Worm (Caenorhabditis elegans): ENCODE results near the gene T22F3.2.

The T22F3.2 gene

DNA sequence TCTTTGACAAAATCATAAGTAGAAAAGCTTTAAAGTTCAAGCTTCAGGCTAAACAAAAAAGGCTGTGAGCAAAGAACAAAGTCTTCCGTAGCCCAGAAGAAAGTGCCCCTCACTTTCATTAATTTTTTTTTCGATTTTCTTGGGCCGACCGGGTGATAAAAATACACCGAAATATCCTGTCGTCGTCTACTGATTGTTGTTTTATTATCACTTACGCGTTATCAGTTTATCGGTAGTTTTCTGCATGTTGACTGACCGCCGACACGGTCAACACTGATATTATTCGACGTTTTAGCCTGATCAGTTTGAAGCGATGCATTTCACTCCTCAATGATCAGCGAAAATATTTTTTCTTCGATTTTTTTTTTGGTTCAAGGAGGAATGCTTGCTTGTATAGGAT lies 6.1 kb upstream of the T22F3.2 start:
- TF ChIP-seq cog-1 (tag; optimal IDR thresholded peaks at IDR 0.05) (no peak), tab-1 (GFP tag; IDR thresholded peaks at IDR 0.05) (no peak), med-1 (GFP tag; optimal IDR thresholded peaks at IDR 0.05; ENCODE audit: insufficient read depth) (no peak), ztf-29 (GFP tag; IDR thresholded peaks at IDR 0.05) (no peak), ref-1 (GFP tag; conservative IDR thresholded peaks at IDR 0.05) (no peak), T22C8.4 (GFP tag; IDR thresholded peaks at IDR 0.05) (no peak), flt-1 (GFP tag; IDR thresholded peaks at IDR 0.05) (no peak), ztf-23 (GFP tag; IDR thresholded peaks at IDR 0.05) (no peak), klf-2 (GFP tag; conservative IDR thresholded peaks at IDR 0.05) (no peak)

DNA sequence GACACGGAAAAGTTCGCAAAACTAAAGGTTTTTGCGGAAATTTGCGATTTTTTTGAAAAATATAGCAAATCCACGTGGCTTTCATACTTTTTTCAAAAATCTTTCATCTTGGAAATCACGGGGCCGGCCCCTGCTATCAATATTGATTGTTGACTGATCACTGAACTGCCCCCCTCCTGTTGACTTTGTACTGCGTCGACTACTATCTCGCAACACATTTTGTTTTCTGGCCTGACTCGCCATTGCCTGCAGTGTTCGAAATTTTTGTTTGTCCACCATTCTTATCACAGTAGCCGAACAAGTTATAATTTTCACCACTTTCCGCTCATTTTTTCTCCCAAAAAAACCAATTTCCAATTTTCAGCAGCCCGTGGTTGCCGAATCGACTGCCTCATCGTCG lies 5.4 kb upstream of the T22F3.2 start:
- no peak for TF ChIP-seq med-1 (GFP tag; optimal IDR thresholded peaks at IDR 0.05; ENCODE audit: insufficient read depth)
- no peak for TF ChIP-seq T22C8.4 (GFP tag; IDR thresholded peaks at IDR 0.05)

DNA sequence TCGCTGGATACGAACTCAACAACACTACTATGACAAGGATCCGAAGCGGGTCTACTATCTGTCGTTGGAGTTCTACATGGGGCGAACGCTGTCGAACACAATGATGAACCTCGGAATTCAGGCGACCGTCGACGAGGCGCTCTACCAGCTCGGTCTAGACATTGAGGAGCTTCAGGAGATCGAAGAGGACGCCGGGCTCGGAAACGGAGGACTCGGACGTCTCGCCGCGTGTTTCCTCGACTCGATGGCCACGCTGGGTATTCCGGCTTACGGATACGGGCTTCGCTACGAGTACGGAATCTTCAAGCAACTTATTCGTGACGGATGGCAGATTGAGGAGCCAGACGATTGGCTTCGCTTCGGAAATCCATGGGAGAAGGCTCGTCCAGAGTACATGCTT lies 4.8 kb upstream of the T22F3.2 start:
- TF ChIP-seq ztf-29 (GFP tag; IDR thresholded peaks at IDR 0.05) = no peak
- TF ChIP-seq klf-2 (GFP tag; conservative IDR thresholded peaks at IDR 0.05) = no peak
- TF ChIP-seq med-1 (GFP tag; optimal IDR thresholded peaks at IDR 0.05; ENCODE audit: insufficient read depth) = no peak
- TF ChIP-seq tab-1 (GFP tag; IDR thresholded peaks at IDR 0.05) = no peak
- no peak for TF ChIP-seq ztf-23 (GFP tag; IDR thresholded peaks at IDR 0.05)
- no peak for TF ChIP-seq flt-1 (GFP tag; IDR thresholded peaks at IDR 0.05)
- no peak for TF ChIP-seq cog-1 (tag; optimal IDR thresholded peaks at IDR 0.05)
- no peak for TF ChIP-seq T22C8.4 (GFP tag; IDR thresholded peaks at IDR 0.05)
- TF ChIP-seq ref-1 (GFP tag; conservative IDR thresholded peaks at IDR 0.05) = no peak

- TF ChIP-seq flt-1 (GFP tag; IDR thresholded peaks at IDR 0.05) (no peak), cog-1 (tag; optimal IDR thresholded peaks at IDR 0.05) (no peak), tab-1 (GFP tag; IDR thresholded peaks at IDR 0.05) (no peak), med-1 (GFP tag; optimal IDR thresholded peaks at IDR 0.05; ENCODE audit: insufficient read depth) (no peak), T22C8.4 (GFP tag; IDR thresholded peaks at IDR 0.05) (peak; percentile 45), ztf-23 (GFP tag; IDR thresholded peaks at IDR 0.05) (no peak)
Observed at ce11 chrV:3582086-3582485, 4.4 kb upstream of the T22F3.2 start.

ce11 chrV:3582671-3583070 lies 3.8 kb upstream of the T22F3.2 start:
- no peak for TF ChIP-seq ztf-23 (GFP tag; IDR thresholded peaks at IDR 0.05)
- no peak for TF ChIP-seq klf-2 (GFP tag; conservative IDR thresholded peaks at IDR 0.05)
- TF ChIP-seq flt-1 (GFP tag; IDR thresholded peaks at IDR 0.05) = no peak
- TF ChIP-seq cog-1 (tag; optimal IDR thresholded peaks at IDR 0.05) = no peak
- TF ChIP-seq ztf-29 (GFP tag; IDR thresholded peaks at IDR 0.05) = no peak
- TF ChIP-seq tab-1 (GFP tag; IDR thresholded peaks at IDR 0.05) = no peak
- TF ChIP-seq med-1 (GFP tag; optimal IDR thresholded peaks at IDR 0.05; ENCODE audit: insufficient read depth) = no peak
- no peak for TF ChIP-seq T22C8.4 (GFP tag; IDR thresholded peaks at IDR 0.05)
- no peak for TF ChIP-seq ref-1 (GFP tag; conservative IDR thresholded peaks at IDR 0.05)

DNA sequence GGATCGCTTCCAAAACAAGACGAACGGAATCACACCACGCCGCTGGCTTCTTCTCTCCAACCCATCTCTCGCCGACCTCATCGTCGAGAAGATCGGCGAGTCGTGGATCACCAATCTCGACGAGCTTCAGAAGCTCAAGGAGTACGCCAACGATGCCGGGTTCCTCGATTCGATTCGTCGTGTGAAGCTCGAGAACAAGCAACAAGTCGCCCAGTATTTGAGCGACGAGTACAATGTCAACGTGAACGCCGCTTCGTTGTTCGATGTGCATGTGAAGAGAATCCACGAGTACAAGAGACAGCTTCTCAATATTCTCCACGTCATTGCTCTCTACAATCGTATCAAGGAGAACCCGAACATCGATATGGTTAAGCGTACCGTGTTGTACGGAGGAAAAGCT lies 2.8 kb upstream of the T22F3.2 start:
- TF ChIP-seq ztf-29 (GFP tag; IDR thresholded peaks at IDR 0.05) (no peak), klf-2 (GFP tag; conservative IDR thresholded peaks at IDR 0.05) (no peak), T22C8.4 (GFP tag; IDR thresholded peaks at IDR 0.05) (no peak), med-1 (GFP tag; optimal IDR thresholded peaks at IDR 0.05; ENCODE audit: insufficient read depth) (no peak), ref-1 (GFP tag; conservative IDR thresholded peaks at IDR 0.05) (no peak), ztf-23 (GFP tag; IDR thresholded peaks at IDR 0.05) (no peak), cog-1 (tag; optimal IDR thresholded peaks at IDR 0.05) (no peak), tab-1 (GFP tag; IDR thresholded peaks at IDR 0.05) (no peak), flt-1 (GFP tag; IDR thresholded peaks at IDR 0.05) (no peak)

DNA sequence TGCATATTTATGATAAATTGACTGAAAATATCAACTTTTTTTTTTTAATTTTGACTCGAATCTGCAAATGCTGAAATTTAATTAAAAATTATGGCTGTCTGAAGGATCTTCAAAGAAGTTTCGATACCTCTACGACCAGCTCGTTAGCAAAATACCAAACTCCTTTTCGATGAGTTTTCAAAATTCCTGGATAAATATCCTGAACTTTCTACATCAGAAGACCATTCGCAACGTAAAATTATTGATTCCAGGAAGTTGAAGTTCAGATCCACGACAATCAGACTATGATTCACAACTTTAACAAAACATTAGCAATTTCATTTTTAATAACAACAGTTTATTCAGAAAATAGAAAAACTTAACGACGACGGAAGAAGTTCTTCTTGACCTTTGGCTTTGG lies 1.4 kb upstream of the T22F3.2 start:
- TF ChIP-seq klf-2 (GFP tag; conservative IDR thresholded peaks at IDR 0.05) (no peak), tab-1 (GFP tag; IDR thresholded peaks at IDR 0.05) (no peak), ztf-29 (GFP tag; IDR thresholded peaks at IDR 0.05) (no peak), T22C8.4 (GFP tag; IDR thresholded peaks at IDR 0.05) (no peak), ztf-23 (GFP tag; IDR thresholded peaks at IDR 0.05) (no peak), ref-1 (GFP tag; conservative IDR thresholded peaks at IDR 0.05) (no peak), flt-1 (GFP tag; IDR thresholded peaks at IDR 0.05) (no peak), med-1 (GFP tag; optimal IDR thresholded peaks at IDR 0.05; ENCODE audit: insufficient read depth) (no peak), cog-1 (tag; optimal IDR thresholded peaks at IDR 0.05) (no peak)

ce11 chrV:3587633-3588032 lies 1.2 kb downstream of the T22F3.2 start:
- TF ChIP-seq ztf-29 (GFP tag; IDR thresholded peaks at IDR 0.05) (peak; percentile 49; the same call in 1 of the 2 replicates), tab-1 (GFP tag; IDR thresholded peaks at IDR 0.05) (peak; percentile 81; the same call in 1 of the 2 replicates), cog-1 (tag; optimal IDR thresholded peaks at IDR 0.05) (no peak), T22C8.4 (GFP tag; IDR thresholded peaks at IDR 0.05) (0 out of 2 replicates have a peak, but pooled peaks have one; percentile 15), flt-1 (GFP tag; IDR thresholded peaks at IDR 0.05) (peak; percentile 74), klf-2 (GFP tag; conservative IDR thresholded peaks at IDR 0.05) (0 out of 2 replicates have a peak, but pooled peaks have one; percentile 57), med-1 (GFP tag; optimal IDR thresholded peaks at IDR 0.05; ENCODE audit: insufficient read depth) (peak; percentile 66), ztf-23 (GFP tag; IDR thresholded peaks at IDR 0.05) (peak; percentile 76), ref-1 (GFP tag; conservative IDR thresholded peaks at IDR 0.05) (no peak)

- TF ChIP-seq flt-1 (GFP tag; IDR thresholded peaks at IDR 0.05) = no peak
- TF ChIP-seq ztf-29 (GFP tag; IDR thresholded peaks at IDR 0.05) = no peak
- TF ChIP-seq T22C8.4 (GFP tag; IDR thresholded peaks at IDR 0.05) = no peak
- TF ChIP-seq ztf-23 (GFP tag; IDR thresholded peaks at IDR 0.05) = no peak
- no peak for TF ChIP-seq cog-1 (tag; optimal IDR thresholded peaks at IDR 0.05)
- no peak for TF ChIP-seq med-1 (GFP tag; optimal IDR thresholded peaks at IDR 0.05; ENCODE audit: insufficient read depth)
- TF ChIP-seq klf-2 (GFP tag; conservative IDR thresholded peaks at IDR 0.05) = no peak
- TF ChIP-seq ref-1 (GFP tag; conservative IDR thresholded peaks at IDR 0.05) = no peak
- TF ChIP-seq tab-1 (GFP tag; IDR thresholded peaks at IDR 0.05) = no peak
Observed at ce11 chrV:3588223-3588622, 1.8 kb downstream of the T22F3.2 start.

ce11 chrV:3592099-3592498 lies 5.7 kb downstream of the T22F3.2 start, which contains the start of gene T22F3.12:
TSS of gene T22F3.12 (minus strand) at chrV:3592199.
- TF ChIP-seq ztf-29 (GFP tag; IDR thresholded peaks at IDR 0.05) = no peak
- TF ChIP-seq tab-1 (GFP tag; IDR thresholded peaks at IDR 0.05) = no peak
- no peak for TF ChIP-seq T22C8.4 (GFP tag; IDR thresholded peaks at IDR 0.05)
- no peak for TF ChIP-seq flt-1 (GFP tag; IDR thresholded peaks at IDR 0.05)
- TF ChIP-seq klf-2 (GFP tag; conservative IDR thresholded peaks at IDR 0.05) = no peak
- TF ChIP-seq cog-1 (tag; optimal IDR thresholded peaks at IDR 0.05) = no peak
- TF ChIP-seq ref-1 (GFP tag; conservative IDR thresholded peaks at IDR 0.05) = no peak
- TF ChIP-seq ztf-23 (GFP tag; IDR thresholded peaks at IDR 0.05) = no peak
- TF ChIP-seq med-1 (GFP tag; optimal IDR thresholded peaks at IDR 0.05; ENCODE audit: insufficient read depth) = no peak

All from whole organism, midembryonic.